Worm (Caenorhabditis elegans) whole organism, mixed stage, embryonic: Measurements from ENCODE around the gene luc-7L3.
A peak's percentile ranks its signal among the peaks of the same experiment; 100 is the strongest.

Experiments
- M03D4.4 ChIP-seq: sonication (generic microtip); optimal IDR thresholded peaks from 2 replicates; lab custom pipeline; 2017; ENCODE audit warnings: mild to moderate bottlenecking, missing genetic modification characterization, missing compliant biosample characterization
- bed-3 ChIP-seq: fragments of 200-800 bp; sonication (Bioruptor generic); optimal IDR thresholded peaks from 3 replicates; lab custom pipeline; 2018; ENCODE audit warnings: mild to moderate bottlenecking, missing genetic modification characterization, moderate library complexity, missing compliant biosample characterization
- blmp-1 ChIP-seq: fragments of 150-350 bp; optimal IDR thresholded peaks from 2 replicates; lab custom pipeline; 2014; ENCODE audit warnings: missing biosample characterization, missing genetic modification characterization
- ceh-39 ChIP-seq: fragments of 150-350 bp; optimal IDR thresholded peaks from 2 replicates; lab custom pipeline; 2014; ENCODE audit warnings: missing biosample characterization, missing genetic modification characterization
- ceh-83 ChIP-seq: fragments of 200-800 bp; sonication (Bioruptor generic); optimal IDR thresholded peaks from 2 replicates; lab custom pipeline; 2018; ENCODE audit warnings: mild to moderate bottlenecking, missing genetic modification characterization, missing compliant biosample characterization
- ces-1 ChIP-seq: fragments of 150-350 bp; optimal IDR thresholded peaks from 2 replicates; lab custom pipeline; 2014; ENCODE audit warnings: missing biosample characterization, missing genetic modification reagents, missing genetic modification characterization
- cnd-1 ChIP-seq: fragments of 200-800 bp; sonication (Bioruptor generic); optimal IDR thresholded peaks from 2 replicates; lab custom pipeline; 2018; ENCODE audit warnings: mild to moderate bottlenecking, missing genetic modification characterization, missing compliant biosample characterization
- drap-1 ChIP-seq: fragments of 200-800 bp; sonication (Bioruptor generic); optimal IDR thresholded peaks from 3 replicates; lab custom pipeline; 2018; ENCODE audit warnings: mild to moderate bottlenecking, missing genetic modification characterization, missing compliant biosample characterization
- elt-1 ChIP-seq: sonication (generic microtip); optimal IDR thresholded peaks from 2 replicates; lab custom pipeline; 2017; ENCODE audit warnings: missing genetic modification characterization, mild to moderate bottlenecking, missing compliant biosample characterization, antibody characterized with exemption, moderate library complexity, borderline replicate concordance; ENCODE audit not compliant: insufficient read depth
- elt-3 ChIP-seq: fragments of 150-350 bp; optimal IDR thresholded peaks from 2 replicates; lab custom pipeline; 2014; ENCODE audit warnings: missing biosample characterization, missing genetic modification characterization
- flh-1 ChIP-seq: fragments of 200-800 bp; sonication (Bioruptor generic); optimal IDR thresholded peaks from 2 replicates; lab custom pipeline; 2018; ENCODE audit warnings: mild to moderate bottlenecking, missing genetic modification characterization, moderate library complexity, missing compliant biosample characterization
- ham-2 ChIP-seq: fragments of 200-800 bp; sonication (Bioruptor generic); optimal IDR thresholded peaks from 2 replicates; lab custom pipeline; 2018; ENCODE audit warnings: mild to moderate bottlenecking, missing genetic modification characterization, missing compliant biosample characterization
- hlh-1 ChIP-seq: fragments of 150-350 bp; optimal IDR thresholded peaks from 2 replicates; lab custom pipeline; 2014; ENCODE audit warnings: missing biosample characterization, missing genetic modification reagents, missing genetic modification characterization
- lin-32 ChIP-seq: fragments of 200-800 bp; sonication (Bioruptor generic); optimal IDR thresholded peaks from 2 replicates; lab custom pipeline; 2018; ENCODE audit warnings: mild to moderate bottlenecking, missing genetic modification characterization, missing compliant biosample characterization
- lsy-2 ChIP-seq: fragments of 150-350 bp; optimal IDR thresholded peaks from 2 replicates; lab custom pipeline; 2014; ENCODE audit warnings: missing biosample characterization, missing genetic modification characterization
- mab-5 ChIP-seq: fragments of 150-350 bp; optimal IDR thresholded peaks from 2 replicates; lab custom pipeline; 2014; ENCODE audit warnings: missing biosample characterization, missing genetic modification characterization
- mep-1 ChIP-seq: fragments of 150-350 bp; optimal IDR thresholded peaks from 2 replicates; lab custom pipeline; 2017; ENCODE audit warnings: missing biosample characterization, missing genetic modification reagents, missing genetic modification characterization, inconsistent platforms
- mls-2 ChIP-seq: sonication (generic microtip); optimal IDR thresholded peaks from 2 replicates; lab custom pipeline; 2016; ENCODE audit warnings: mild to moderate bottlenecking, missing genetic modification characterization, moderate library complexity, missing compliant biosample characterization
- nhr-12 ChIP-seq: fragments of 150-350 bp; optimal IDR thresholded peaks from 2 replicates; lab custom pipeline; 2014; ENCODE audit warnings: missing biosample characterization, missing genetic modification characterization
- nhr-2 ChIP-seq: fragments of 150-350 bp; optimal IDR thresholded peaks from 2 replicates; lab custom pipeline; 2014; ENCODE audit warnings: missing biosample characterization, missing genetic modification characterization
- nhr-237 ChIP-seq: fragments of 150-350 bp; optimal IDR thresholded peaks from 2 replicates; lab custom pipeline; 2014; ENCODE audit warnings: missing biosample characterization, missing genetic modification characterization
- nhr-28 ChIP-seq: fragments of 150-350 bp; optimal IDR thresholded peaks from 2 replicates; lab custom pipeline; 2014; ENCODE audit warnings: missing biosample characterization, missing genetic modification characterization
- nhr-76 ChIP-seq: sonication (generic microtip); optimal IDR thresholded peaks from 2 replicates; lab custom pipeline; 2017; ENCODE audit warnings: missing biosample characterization, missing genetic modification characterization
- pha-4 ChIP-seq: fragments of 150-350 bp; optimal IDR thresholded peaks from 2 replicates; lab custom pipeline; 2018; ENCODE audit warnings: missing biosample characterization, missing genetic modification reagents, missing genetic modification characterization
- sem-2 ChIP-seq: fragments of 200-800 bp; sonication (Bioruptor generic); optimal IDR thresholded peaks from 2 replicates; lab custom pipeline; 2018; ENCODE audit warnings: mild to moderate bottlenecking, missing genetic modification characterization, missing compliant biosample characterization
- snpc-4 ChIP-seq: fragments of 150-350 bp; optimal IDR thresholded peaks from 2 replicates; lab custom pipeline; 2014; ENCODE audit warnings: missing biosample characterization, missing genetic modification characterization
- sptf-1 ChIP-seq: sonication (generic microtip); optimal IDR thresholded peaks from 2 replicates; lab custom pipeline; 2017; ENCODE audit warnings: mild to moderate bottlenecking, missing genetic modification characterization, moderate library complexity, missing compliant biosample characterization
- unc-120 ChIP-seq: sonication (generic microtip); optimal IDR thresholded peaks from 2 replicates; lab custom pipeline; 2017; ENCODE audit warnings: missing genetic modification characterization, missing compliant biosample characterization; ENCODE audit not compliant: poor library complexity, severe bottlenecking
- unc-39 ChIP-seq: fragments of 150-350 bp; optimal IDR thresholded peaks from 2 replicates; lab custom pipeline; 2014; ENCODE audit warnings: missing biosample characterization, missing genetic modification characterization
- unc-62 ChIP-seq: fragments of 150-350 bp; optimal IDR thresholded peaks from 2 replicates; lab custom pipeline; 2014; ENCODE audit warnings: missing biosample characterization, missing genetic modification reagents, missing genetic modification characterization
- zip-8 ChIP-seq: fragments of 150-350 bp; optimal IDR thresholded peaks from 2 replicates; lab custom pipeline; 2014; ENCODE audit warnings: missing biosample characterization, missing genetic modification characterization
- ztf-11 ChIP-seq: fragments of 150-350 bp; optimal IDR thresholded peaks from 2 replicates; lab custom pipeline; 2014; ENCODE audit warnings: missing biosample characterization, missing genetic modification characterization

luc-7L3 gene

DNA sequence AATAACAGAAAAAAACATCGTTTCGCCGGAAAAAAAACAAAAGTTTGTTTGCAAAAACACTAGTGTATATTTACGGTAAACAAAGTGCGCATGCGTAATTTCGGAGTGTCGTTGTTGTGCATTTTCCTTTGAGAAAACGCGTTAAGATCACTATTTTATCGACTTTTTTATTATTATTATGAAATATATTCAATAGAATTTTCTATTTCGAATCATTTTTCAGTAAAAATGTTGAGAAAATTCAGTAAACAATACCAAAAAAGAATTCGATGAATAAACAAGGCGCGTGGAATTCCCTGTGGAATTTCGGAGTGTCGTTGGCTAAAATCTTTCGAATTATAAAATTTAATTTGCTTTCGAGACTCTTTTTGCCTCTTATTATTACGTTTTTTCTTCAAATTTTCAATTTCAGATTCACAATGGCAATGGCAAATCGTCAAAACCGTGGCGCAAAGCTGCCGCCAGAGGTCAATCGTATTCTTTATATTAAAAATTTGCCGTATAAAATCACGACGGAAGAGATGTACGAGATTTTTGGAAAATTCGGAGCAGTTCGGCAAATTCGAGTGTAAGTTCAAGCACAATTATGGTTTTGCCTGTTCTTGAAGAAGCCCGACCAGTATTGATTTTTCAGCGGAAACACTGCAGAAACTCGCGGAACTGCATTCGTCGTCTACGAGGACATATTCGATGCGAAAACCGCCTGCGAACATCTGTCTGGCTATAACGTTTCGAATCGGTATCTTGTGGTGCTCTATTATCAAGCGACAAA, at the start of gene luc-7L3, which contains the start of gene sftb-6:
Gene luc-7L3 (minus strand): TSS at position 36 of the 772 bp plus-strand sequence.
Gene sftb-6 (plus strand): TSS at position 413 of the 772 bp plus-strand sequence.
- TF ChIP-seq nhr-28 (tag; lab: Kevin White, UChicago) = no peak
- TF ChIP-seq nhr-237 (tag; lab: Kevin White, UChicago) = peak; percentile 34
- TF ChIP-seq nhr-76 (tag; lab: Kevin White, UChicago) = no peak
- TF ChIP-seq lsy-2 (tag; lab: Kevin White, UChicago) = peak; percentile 48
- no peak for TF ChIP-seq flh-1 (GFP tag; lab: Kevin White, UChicago)
- TF ChIP-seq sptf-1 (tag; lab: Kevin White, UChicago) = no peak
- TF ChIP-seq mab-5 (tag; lab: Kevin White, UChicago) = peak; percentile 16
- peak; percentile 41 for TF ChIP-seq ceh-39
- TF ChIP-seq ces-1 (GFP tag; lab: Kevin White, UChicago) = peak; percentile 74
- TF ChIP-seq ceh-83 = peak; percentile 3
- TF ChIP-seq nhr-2 (tag; lab: Kevin White, UChicago) = peak; percentile 28

DNA sequence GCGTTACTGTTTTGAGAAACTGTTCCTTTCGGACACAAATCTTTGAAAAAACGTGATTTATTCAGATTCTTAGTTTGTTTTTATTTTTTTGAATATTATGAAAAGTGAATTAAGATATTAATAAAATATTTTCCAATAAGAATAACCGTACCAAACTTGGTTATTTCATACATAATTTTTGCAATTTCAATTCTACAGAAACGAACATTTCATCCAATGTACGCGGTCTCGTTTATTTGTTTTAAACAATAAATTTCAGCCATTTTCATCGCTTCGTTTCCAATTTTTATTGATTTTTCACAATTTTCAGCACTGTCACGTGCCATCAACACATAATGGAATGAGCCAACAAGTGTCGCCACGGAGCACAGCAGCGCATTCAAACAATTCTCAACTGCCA, 49.1 kb upstream of the luc-7L3 start, which contains the start of gene T25D3.4:
Gene T25D3.4 (plus strand): TSS at position 301 of the 400 bp plus-strand sequence.
- no peak for TF ChIP-seq lin-32 (GFP tag; lab: Kevin White, UChicago)
- TF ChIP-seq blmp-1 (tag; lab: Kevin White, UChicago) = no peak
- TF ChIP-seq flh-1 (GFP tag; lab: Kevin White, UChicago) = no peak

DNA sequence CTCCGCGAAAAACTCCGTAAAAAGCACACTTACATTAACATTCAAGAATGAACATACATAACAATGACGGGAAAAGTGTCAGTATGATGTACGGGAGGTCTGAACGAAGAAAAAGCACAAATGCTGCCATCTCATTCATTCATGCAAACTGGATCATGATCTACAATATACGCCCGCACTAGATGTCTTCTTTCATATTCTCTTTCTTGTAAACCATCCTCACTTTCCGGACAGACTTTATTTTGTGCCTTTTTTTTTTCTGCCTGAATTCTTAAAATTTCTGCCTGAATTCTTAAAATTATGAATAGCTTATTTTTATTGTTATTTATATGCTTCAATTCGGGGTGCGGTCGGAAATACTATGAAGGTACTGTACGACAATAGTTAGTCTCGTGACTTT, 37.3 kb upstream of the luc-7L3 start, which contains the start of gene K10B4.1:
Gene K10B4.1 (plus strand): TSS at position 301 of the 400 bp plus-strand sequence.
- TF ChIP-seq zip-8 (tag; lab: Kevin White, UChicago) (no peak), blmp-1 (tag; lab: Kevin White, UChicago) (no peak)

DNA sequence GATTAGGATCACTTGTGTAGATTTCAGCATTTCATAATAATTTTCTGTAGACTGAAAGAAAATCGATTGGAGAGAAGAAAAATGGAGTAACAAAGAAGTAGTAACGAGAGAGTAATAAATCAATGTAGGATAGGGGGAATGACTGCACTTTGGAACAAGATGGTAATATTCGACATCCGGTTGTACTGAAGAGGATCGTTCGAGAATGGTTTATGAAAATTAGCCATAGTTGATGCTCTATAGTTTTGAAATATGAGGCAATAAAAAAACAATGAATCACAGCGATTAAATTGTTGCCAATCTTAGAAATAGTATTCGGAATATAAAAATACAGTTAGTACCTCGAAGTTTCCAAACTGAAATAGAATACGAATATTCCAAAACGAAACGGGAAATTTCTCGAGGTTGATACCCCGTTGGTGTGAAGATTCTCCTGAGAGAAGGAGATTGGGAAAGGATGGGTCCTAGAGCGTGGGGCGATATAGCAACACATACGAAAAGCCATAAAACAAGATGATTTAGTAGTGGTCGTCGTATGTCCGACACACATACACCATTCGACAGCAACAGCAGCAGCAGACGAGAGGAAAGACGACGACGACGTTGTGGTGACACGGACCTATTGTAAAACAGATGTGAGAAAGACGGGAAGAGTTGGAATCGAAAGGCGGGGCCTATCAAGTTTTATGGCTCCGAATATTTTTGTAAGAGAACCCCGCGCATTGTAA, 35.9 kb upstream of the luc-7L3 start, which contains the start of gene cwn-1:
Gene cwn-1 (minus strand): TSS at position 51 of the 728 bp plus-strand sequence.
- TF ChIP-seq zip-8 (tag; lab: Kevin White, UChicago) (no peak), ceh-39 (no peak), mls-2 (no peak), cnd-1 (tag; lab: Kevin White, UChicago) (no peak), elt-1 (tag; lab: Kevin White, UChicago) (no peak), ham-2 (GFP tag; lab: Kevin White, UChicago) (no peak), M03D4.4 (tag; lab: Kevin White, UChicago) (no peak), mab-5 (tag; lab: Kevin White, UChicago) (peak; percentile 83), ztf-11 (tag; lab: Kevin White, UChicago) (no peak), nhr-28 (tag; lab: Kevin White, UChicago) (no peak), blmp-1 (tag; lab: Kevin White, UChicago) (no peak), unc-120 (tag; lab: Kevin White, UChicago) (no peak), drap-1 (no peak), ceh-83 (no peak), lin-32 (GFP tag; lab: Kevin White, UChicago) (no peak), nhr-76 (tag; lab: Kevin White, UChicago) (no peak), unc-62 (peak; percentile 88), ces-1 (GFP tag; lab: Kevin White, UChicago) (no peak), snpc-4 (tag; lab: Kevin White, UChicago) (no peak), hlh-1 (tag; lab: Kevin White, UChicago) (peak; percentile 29), elt-3 (tag; lab: Kevin White, UChicago) (no peak)

DNA sequence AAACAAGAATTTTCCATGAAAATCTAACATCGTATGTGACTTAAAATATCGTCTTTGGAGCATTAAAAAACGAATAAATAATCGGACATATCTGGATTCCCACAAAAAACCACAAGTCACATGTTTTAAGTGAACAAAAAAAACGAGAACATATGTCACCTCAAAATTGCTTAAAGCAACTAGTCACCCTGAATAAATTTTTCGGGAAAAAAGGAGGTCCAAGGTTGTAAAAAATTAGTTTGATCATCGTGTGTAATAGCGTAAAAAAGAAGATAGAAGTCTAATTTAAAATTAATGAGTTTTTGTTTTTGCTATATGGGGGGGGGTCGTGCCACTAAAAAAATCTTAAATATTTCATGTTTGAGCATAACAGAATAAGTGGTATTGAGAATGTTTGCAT, 31.9 kb upstream of the luc-7L3 start:
- TF ChIP-seq bed-3 (GFP tag; lab: Kevin White, UChicago) = no peak
- no peak for TF ChIP-seq lin-32 (GFP tag; lab: Kevin White, UChicago)
- no peak for TF ChIP-seq elt-1 (tag; lab: Kevin White, UChicago)
- no peak for TF ChIP-seq mep-1 (tag; lab: Kevin White, UChicago)
- TF ChIP-seq sem-2 = no peak
- TF ChIP-seq nhr-12 (tag; lab: Kevin White, UChicago) = no peak
- no peak for TF ChIP-seq hlh-1 (tag; lab: Kevin White, UChicago)
- TF ChIP-seq lsy-2 (tag; lab: Kevin White, UChicago) = no peak
- TF ChIP-seq pha-4 = no peak
- no peak for TF ChIP-seq mab-5 (tag; lab: Kevin White, UChicago)
- TF ChIP-seq ztf-11 (tag; lab: Kevin White, UChicago) = no peak
- TF ChIP-seq unc-120 (tag; lab: Kevin White, UChicago) = no peak
- no peak for TF ChIP-seq unc-39 (tag; lab: Kevin White, UChicago)
- no peak for TF ChIP-seq nhr-28 (tag; lab: Kevin White, UChicago)
